Worm (Caenorhabditis elegans) whole organism, mixed stage, embryonic: Measurements from ENCODE around the gene F55E10.4.

ENCODE experiments used
- M03D4.4 ChIP-seq: sonication (generic microtip); optimal IDR thresholded peaks from 2 replicates; lab custom pipeline; 2017; ENCODE audit warnings: mild to moderate bottlenecking, missing genetic modification characterization, missing compliant biosample characterization
- bed-3 ChIP-seq: fragments of 200-800 bp; sonication (Bioruptor generic); optimal IDR thresholded peaks from 3 replicates; lab custom pipeline; 2018; ENCODE audit warnings: mild to moderate bottlenecking, missing genetic modification characterization, moderate library complexity, missing compliant biosample characterization
- blmp-1 ChIP-seq: fragments of 150-350 bp; optimal IDR thresholded peaks from 2 replicates; lab custom pipeline; 2014; ENCODE audit warnings: missing biosample characterization, missing genetic modification characterization
- ceh-83 ChIP-seq: fragments of 200-800 bp; sonication (Bioruptor generic); optimal IDR thresholded peaks from 2 replicates; lab custom pipeline; 2018; ENCODE audit warnings: mild to moderate bottlenecking, missing genetic modification characterization, missing compliant biosample characterization
- cnd-1 ChIP-seq: fragments of 200-800 bp; sonication (Bioruptor generic); optimal IDR thresholded peaks from 2 replicates; lab custom pipeline; 2018; ENCODE audit warnings: mild to moderate bottlenecking, missing genetic modification characterization, missing compliant biosample characterization
- drap-1 ChIP-seq: fragments of 200-800 bp; sonication (Bioruptor generic); optimal IDR thresholded peaks from 3 replicates; lab custom pipeline; 2018; ENCODE audit warnings: mild to moderate bottlenecking, missing genetic modification characterization, missing compliant biosample characterization
- elt-1 ChIP-seq: sonication (generic microtip); optimal IDR thresholded peaks from 2 replicates; lab custom pipeline; 2017; ENCODE audit warnings: missing genetic modification characterization, mild to moderate bottlenecking, missing compliant biosample characterization, antibody characterized with exemption, moderate library complexity, borderline replicate concordance; ENCODE audit not compliant: insufficient read depth
- elt-3 ChIP-seq: fragments of 150-350 bp; optimal IDR thresholded peaks from 2 replicates; lab custom pipeline; 2014; ENCODE audit warnings: missing biosample characterization, missing genetic modification characterization
- ham-2 ChIP-seq: fragments of 200-800 bp; sonication (Bioruptor generic); optimal IDR thresholded peaks from 2 replicates; lab custom pipeline; 2018; ENCODE audit warnings: mild to moderate bottlenecking, missing genetic modification characterization, missing compliant biosample characterization
- hlh-1 ChIP-seq: fragments of 150-350 bp; optimal IDR thresholded peaks from 2 replicates; lab custom pipeline; 2014; ENCODE audit warnings: missing biosample characterization, missing genetic modification reagents, missing genetic modification characterization
- lin-13 ChIP-seq: fragments of 150-350 bp; optimal IDR thresholded peaks from 2 replicates; lab custom pipeline; 2014; ENCODE audit warnings: missing biosample characterization, missing genetic modification characterization
- lin-32 ChIP-seq: fragments of 200-800 bp; sonication (Bioruptor generic); optimal IDR thresholded peaks from 2 replicates; lab custom pipeline; 2018; ENCODE audit warnings: mild to moderate bottlenecking, missing genetic modification characterization, missing compliant biosample characterization
- lsy-2 ChIP-seq: fragments of 150-350 bp; optimal IDR thresholded peaks from 2 replicates; lab custom pipeline; 2014; ENCODE audit warnings: missing biosample characterization, missing genetic modification characterization
- mab-5 ChIP-seq: fragments of 150-350 bp; optimal IDR thresholded peaks from 2 replicates; lab custom pipeline; 2014; ENCODE audit warnings: missing biosample characterization, missing genetic modification characterization
- mep-1 ChIP-seq: fragments of 150-350 bp; optimal IDR thresholded peaks from 2 replicates; lab custom pipeline; 2017; ENCODE audit warnings: missing biosample characterization, missing genetic modification reagents, missing genetic modification characterization, inconsistent platforms
- mls-2 ChIP-seq: sonication (generic microtip); optimal IDR thresholded peaks from 2 replicates; lab custom pipeline; 2016; ENCODE audit warnings: mild to moderate bottlenecking, missing genetic modification characterization, moderate library complexity, missing compliant biosample characterization
- nhr-12 ChIP-seq: fragments of 150-350 bp; optimal IDR thresholded peaks from 2 replicates; lab custom pipeline; 2014; ENCODE audit warnings: missing biosample characterization, missing genetic modification characterization
- nhr-237 ChIP-seq: fragments of 150-350 bp; optimal IDR thresholded peaks from 2 replicates; lab custom pipeline; 2014; ENCODE audit warnings: missing biosample characterization, missing genetic modification characterization
- nhr-28 ChIP-seq: fragments of 150-350 bp; optimal IDR thresholded peaks from 2 replicates; lab custom pipeline; 2014; ENCODE audit warnings: missing biosample characterization, missing genetic modification characterization
- nhr-76 ChIP-seq: sonication (generic microtip); optimal IDR thresholded peaks from 2 replicates; lab custom pipeline; 2017; ENCODE audit warnings: missing biosample characterization, missing genetic modification characterization
- pha-4 ChIP-seq: fragments of 150-350 bp; optimal IDR thresholded peaks from 2 replicates; lab custom pipeline; 2018; ENCODE audit warnings: missing biosample characterization, missing genetic modification reagents, missing genetic modification characterization
- sem-2 ChIP-seq: fragments of 200-800 bp; sonication (Bioruptor generic); optimal IDR thresholded peaks from 2 replicates; lab custom pipeline; 2018; ENCODE audit warnings: mild to moderate bottlenecking, missing genetic modification characterization, missing compliant biosample characterization
- snpc-4 ChIP-seq: fragments of 150-350 bp; optimal IDR thresholded peaks from 2 replicates; lab custom pipeline; 2014; ENCODE audit warnings: missing biosample characterization, missing genetic modification characterization
- sptf-1 ChIP-seq: sonication (generic microtip); optimal IDR thresholded peaks from 2 replicates; lab custom pipeline; 2017; ENCODE audit warnings: mild to moderate bottlenecking, missing genetic modification characterization, moderate library complexity, missing compliant biosample characterization
- tbx-8 ChIP-seq: fragments of 200-800 bp; sonication (Bioruptor generic); optimal IDR thresholded peaks from 2 replicates; lab custom pipeline; 2018; ENCODE audit warnings: mild to moderate bottlenecking, missing genetic modification characterization, moderate library complexity, missing compliant biosample characterization
- unc-39 ChIP-seq: fragments of 150-350 bp; optimal IDR thresholded peaks from 2 replicates; lab custom pipeline; 2014; ENCODE audit warnings: missing biosample characterization, missing genetic modification characterization
- zip-8 ChIP-seq: fragments of 150-350 bp; optimal IDR thresholded peaks from 2 replicates; lab custom pipeline; 2014; ENCODE audit warnings: missing biosample characterization, missing genetic modification characterization
- ztf-11 ChIP-seq: fragments of 150-350 bp; optimal IDR thresholded peaks from 2 replicates; lab custom pipeline; 2014; ENCODE audit warnings: missing biosample characterization, missing genetic modification characterization

Gene F55E10.4

ce11 chrX:8354284-8354784, 26.6 kb upstream of the F55E10.4 start:
- TF ChIP-seq lin-32 (no peak), ceh-83 (no peak), ztf-11 (tag; lab: Kevin White, UChicago) (no peak), sem-2 (GFP tag; lab: Kevin White, UChicago) (no peak), lsy-2 (no peak), nhr-237 (tag; lab: Kevin White, UChicago) (no peak), nhr-28 (tag; lab: Kevin White, UChicago) (no peak), blmp-1 (tag; lab: Kevin White, UChicago) (no peak), mls-2 (no peak), unc-39 (no peak), nhr-12 (no peak), nhr-76 (tag; lab: Kevin White, UChicago) (no peak), hlh-1 (tag; lab: Kevin White, UChicago) (no peak), M03D4.4 (tag; lab: Kevin White, UChicago) (no peak), elt-1 (no peak)

- TF ChIP-seq mep-1 (tag; lab: Kevin White, UChicago) (no peak), elt-3 (tag; lab: Kevin White, UChicago) (no peak), tbx-8 (GFP tag; lab: Kevin White, UChicago) (no peak), lin-32 (no peak), drap-1 (GFP tag; lab: Kevin White, UChicago) (no peak), lin-13 (tag; lab: Kevin White, UChicago) (no peak)
Observed at ce11 chrX:8350984-8351383, 23.3 kb upstream of the F55E10.4 start, which contains the start of gene npr-28. Gene npr-28, minus strand, starts transcription at chrX:8351084.

- no peak for TF ChIP-seq zip-8 (tag; lab: Kevin White, UChicago)
- TF ChIP-seq ham-2 (GFP tag; lab: Kevin White, UChicago): no peak
- TF ChIP-seq ztf-11 (tag; lab: Kevin White, UChicago): no peak
- TF ChIP-seq sptf-1 (tag; lab: Kevin White, UChicago): no peak
- no peak for TF ChIP-seq snpc-4 (tag; lab: Kevin White, UChicago)
- no peak for TF ChIP-seq sem-2 (GFP tag; lab: Kevin White, UChicago)
- TF ChIP-seq drap-1 (GFP tag; lab: Kevin White, UChicago): no peak
- TF ChIP-seq lin-32: no peak
- TF ChIP-seq bed-3 (GFP tag; lab: Kevin White, UChicago): no peak
- no peak for TF ChIP-seq mep-1 (tag; lab: Kevin White, UChicago)
- TF ChIP-seq mab-5: no peak
- TF ChIP-seq pha-4 (tag; lab: Kevin White, UChicago): no peak
Observed at ce11 chrX:8346248-8346647, 18.5 kb upstream of the F55E10.4 start, which contains the start of gene drd-5. Gene drd-5, minus strand, starts transcription at chrX:8346348.

- no peak for TF ChIP-seq nhr-76 (tag; lab: Kevin White, UChicago)
- TF ChIP-seq cnd-1 (tag; lab: Kevin White, UChicago): no peak
- no peak for TF ChIP-seq elt-1
- no peak for TF ChIP-seq lin-32
- TF ChIP-seq elt-3 (tag; lab: Kevin White, UChicago): no peak
- TF ChIP-seq blmp-1 (tag; lab: Kevin White, UChicago): no peak
- no peak for TF ChIP-seq ceh-83
- no peak for TF ChIP-seq unc-39
Observed at ce11 chrX:8341675-8342074, 14.0 kb upstream of the F55E10.4 start, which contains the start of gene F55E10.1. Gene F55E10.1, plus strand, starts transcription at chrX:8341975.

DNA sequence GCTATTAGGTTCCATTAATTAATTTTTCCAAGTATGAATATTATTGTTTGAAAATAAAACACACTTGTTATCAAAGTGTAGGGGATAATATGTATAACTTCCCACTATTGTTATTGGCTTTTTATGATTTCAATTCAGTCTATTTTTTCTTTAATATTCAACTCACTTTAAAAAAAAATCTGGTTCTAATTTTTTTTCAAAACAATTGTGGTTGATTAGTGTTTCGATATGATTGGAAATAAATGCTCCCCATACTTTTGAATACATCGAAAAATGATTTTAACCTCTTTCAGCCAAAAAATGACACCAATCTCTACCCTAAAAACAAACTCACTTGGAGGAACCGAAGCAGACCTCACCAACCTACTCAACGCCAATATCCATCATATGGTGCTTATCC, 12.7 kb upstream of the F55E10.4 start, which contains the start of gene F55E10.2:
Gene F55E10.2 (plus strand): TSS at position 301 of the 400 bp plus-strand sequence.
- no peak for TF ChIP-seq ceh-83
- no peak for TF ChIP-seq nhr-237 (tag; lab: Kevin White, UChicago)
- no peak for TF ChIP-seq lin-32
- TF ChIP-seq pha-4 (tag; lab: Kevin White, UChicago): no peak
- TF ChIP-seq blmp-1 (tag; lab: Kevin White, UChicago): no peak
- no peak for TF ChIP-seq nhr-12
- no peak for TF ChIP-seq bed-3 (GFP tag; lab: Kevin White, UChicago)
- TF ChIP-seq, all 35 proteins: peak for 0

- TF ChIP-seq cnd-1 (tag; lab: Kevin White, UChicago) (no peak), mls-2 (no peak), ztf-11 (tag; lab: Kevin White, UChicago) (no peak), pha-4 (tag; lab: Kevin White, UChicago) (no peak), mep-1 (tag; lab: Kevin White, UChicago) (no peak)
Observed at ce11 chrX:8326394-8326793, 1.3 kb downstream of the F55E10.4 start, which contains the start of gene R09F10.8. Gene R09F10.8, minus strand, starts transcription at chrX:8326451.
